Worm (Caenorhabditis elegans): ENCODE measurements around the gene Y47D3A.1.

Y47D3A.1 gene

DNA sequence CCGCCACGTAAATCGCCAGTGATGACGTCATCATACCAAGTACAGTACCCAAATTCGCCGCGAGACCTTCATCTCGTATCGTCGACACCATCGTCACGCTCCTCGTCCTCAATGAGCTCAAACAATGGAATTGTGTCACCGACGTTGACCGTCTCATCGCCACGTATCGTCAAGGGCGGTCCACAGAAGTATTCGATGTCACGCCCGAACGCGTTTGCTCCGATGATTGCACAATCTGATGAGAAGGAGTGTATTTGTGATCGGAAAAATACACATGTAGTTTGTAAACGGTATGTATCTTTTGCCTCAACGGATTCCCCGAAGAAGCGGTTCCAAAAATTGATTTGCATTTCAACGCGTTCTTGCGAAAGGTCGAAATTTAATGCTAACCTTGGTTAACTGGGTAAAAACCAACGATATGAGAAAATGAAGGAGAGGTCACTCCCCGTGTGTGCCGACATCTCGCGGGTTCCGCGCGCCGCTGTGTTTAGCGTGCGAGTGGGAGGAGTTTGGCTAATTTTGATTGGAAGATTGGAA lies 51.5 kb downstream of the Y47D3A.1 start (continued):
- TF ChIP-seq xbp-1 (tag; optimal IDR thresholded peaks at IDR 0.05) (peak; percentile 12), ces-1 (GFP tag; optimal IDR thresholded peaks at IDR 0.05) (no peak), pax-3 (tag; optimal IDR thresholded peaks at IDR 0.05) (no peak), nhr-71 (tag; optimal IDR thresholded peaks at IDR 0.05) (peak; percentile 69), ztf-11 (tag; optimal IDR thresholded peaks at IDR 0.05) (peak in 1 of 2 experiments; percentile 47), skn-1 (tag; optimal IDR thresholded peaks at IDR 0.05) (no peak), pqm-1 (tag; optimal IDR thresholded peaks at IDR 0.05) (no peak), nhr-28 (tag; optimal IDR thresholded peaks at IDR 0.05) (no peak), lir-3 (tag; optimal IDR thresholded peaks at IDR 0.05; ENCODE audit: poor library complexity) (no peak), tlp-1 (tag; optimal IDR thresholded peaks at IDR 0.05) (no peak), alr-1 (tag; optimal IDR thresholded peaks at IDR 0.05; ENCODE audit: borderline replicate concordance) (no peak), grh-1 (GFP tag; IDR thresholded peaks at IDR 0.05) (peak; percentile 62), vab-15 (tag; optimal IDR thresholded peaks at IDR 0.05) (no peak), zag-1 (tag; optimal IDR thresholded peaks at IDR 0.05) (no peak), ceh-82 (tag; optimal IDR thresholded peaks at IDR 0.05) (peak in 1 of 3 experiments; percentile 2), mdl-1 (tag; optimal IDR thresholded peaks at IDR 0.05) (no peak), ama-1 (optimal IDR thresholded peaks at IDR 0.05) (peak; percentile 96), jun-1 (tag; optimal IDR thresholded peaks at IDR 0.05) (no peak), blmp-1 (tag; optimal IDR thresholded peaks at IDR 0.05) (no peak), nhr-237 (tag; optimal IDR thresholded peaks at IDR 0.05) (no peak), unc-30 (tag; optimal IDR thresholded peaks at IDR 0.05) (no peak), lin-13 (GFP tag; optimal IDR thresholded peaks at IDR 0.05) (peak; percentile 51), hlh-4 (tag; optimal IDR thresholded peaks at IDR 0.05) (no peak), nhr-20 (tag; optimal IDR thresholded peaks at IDR 0.05) (peak; percentile 43), irx-1 (tag; optimal IDR thresholded peaks at IDR 0.05) (peak; percentile 60), pag-3 (tag; optimal IDR thresholded peaks at IDR 0.05; ENCODE audit: borderline replicate concordance, insufficient read depth) (no peak), snu-23 (GFP tag; optimal IDR thresholded peaks at IDR 0.05) (peak; percentile 54), nhr-90 (tag; optimal IDR thresholded peaks at IDR 0.05; ENCODE audit: poor library complexity) (peak; percentile 86), unc-62 (GFP tag; optimal IDR thresholded peaks at IDR 0.05) (no peak), isw-1 (GFP tag; IDR thresholded peaks at IDR 0.05) (no peak), nhr-84 (tag; optimal IDR thresholded peaks at IDR 0.05) (no peak), lin-35 (GFP tag; optimal IDR thresholded peaks at IDR 0.05) (peak in 1 of 2 experiments; percentile 34), ceh-88 (GFP tag; IDR thresholded peaks at IDR 0.05) (no peak; the same call in 1 of the 2 replicates), unc-130 (tag; optimal IDR thresholded peaks at IDR 0.05) (no peak), lsy-2 (tag; optimal IDR thresholded peaks at IDR 0.05) (peak; percentile 8 to 36), dsc-1 (tag; optimal IDR thresholded peaks at IDR 0.05) (peak; percentile 16), lin-14 (GFP tag; optimal IDR thresholded peaks at IDR 0.05) (peak; percentile 30), nhr-76 (tag; optimal IDR thresholded peaks at IDR 0.05) (no peak), efl-3 (GFP tag; optimal IDR thresholded peaks at IDR 0.05) (peak; percentile 43), C16A3.4 (tag; optimal IDR thresholded peaks at IDR 0.05) (no peak), aha-1 (tag; optimal IDR thresholded peaks at IDR 0.05) (no peak), ceh-90 (tag; optimal IDR thresholded peaks at IDR 0.05) (no peak), fkh-8 (tag; optimal IDR thresholded peaks at IDR 0.05) (no peak), unc-98 (GFP tag; IDR thresholded peaks at IDR 0.05) (0 out of 2 replicates have a peak, but pooled peaks have one; percentile 18), elt-3 (tag; optimal IDR thresholded peaks at IDR 0.05) (peak in 2 of 6 experiments; percentile 9 to 38), ets-5 (GFP tag; IDR thresholded peaks at IDR 0.05) (no peak), hlh-17 (GFP tag; optimal IDR thresholded peaks at IDR 0.05; ENCODE audit: borderline replicate concordance) (no peak), fkh-10 (GFP tag; optimal IDR thresholded peaks at IDR 0.05) (no peak), F16B12.6 (tag; optimal IDR thresholded peaks at IDR 0.05) (peak; percentile 1), unc-86 (tag; optimal IDR thresholded peaks at IDR 0.05) (no peak), hpl-2 (GFP tag; optimal IDR thresholded peaks at IDR 0.05) (no peak), nhr-47 (tag; optimal IDR thresholded peaks at IDR 0.05) (peak; percentile 75)

Data from whole organism, L1 larva.